Fruit fly (Drosophila melanogaster) whole organism, embryonic: ENCODE measurements around the gene Exn.

Experiments
- CG11247 ChIP-seq: fragments of 200-800 bp; sonication (Bioruptor generic); IDR thresholded peaks from 2 replicates; pipeline ENCODE4 v1.3.6; 2022; ENCODE audit warnings: missing biosample characterization, missing genetic modification characterization
- slou ChIP-seq: fragments of 200-800 bp; sonication (Bioruptor generic); optimal IDR thresholded peaks from 3 replicates; lab custom pipeline; 2016; ENCODE audit warnings: missing biosample characterization, missing genetic modification characterization
- sna ChIP-seq: fragments of 200-800 bp; sonication (Bioruptor generic); IDR thresholded peaks from 2 replicates; pipeline ENCODE4 v1.3.6; 2022; ENCODE audit warnings: missing biosample characterization, missing genetic modification characterization; ENCODE audit not compliant: partially characterized antibody

- TF ChIP-seq sna (GFP tag; lab: Robert Waterston, UW) (no peak), CG11247 (GFP tag; lab: Robert Waterston, UW) (no peak), slou (no peak)
These were observed 32.5 kb downstream of the Exn start for dm6 chr3L:17002140-17002849.
